Fruit fly (Drosophila melanogaster) ovary, adult (tissue): ENCODE data around the gene CG12256.

Source experiments
- CG17801 ChIP-seq: fragments of 200-800 bp; optimal IDR thresholded peaks from 2 replicates; lab custom pipeline; 2019; ENCODE audit warnings: missing biosample characterization, mild to moderate bottlenecking, missing genetic modification characterization, moderate library complexity; ENCODE audit not compliant: partially characterized antibody

The CG12256 gene

DNA sequence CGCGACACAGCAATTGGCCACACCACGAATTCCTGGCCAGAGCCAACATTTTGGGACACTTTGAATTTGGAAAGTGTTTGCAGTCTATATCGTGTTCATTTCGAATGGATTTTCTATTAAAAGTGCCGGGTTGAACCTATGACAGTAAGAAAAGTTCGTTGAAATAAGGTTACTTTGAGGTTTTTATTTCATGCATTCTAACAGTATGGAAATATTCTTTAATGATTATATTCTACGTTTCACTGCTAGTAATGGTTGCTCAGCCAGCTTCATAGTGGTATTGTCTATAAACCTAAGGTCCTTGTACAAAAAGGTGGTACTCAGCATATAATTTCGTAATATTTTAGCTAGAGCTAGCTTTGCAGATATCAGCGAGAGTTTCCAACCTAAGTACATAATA lies 6.5 kb upstream of the CG12256 start, which contains the start of gene Pglym87:
Gene Pglym87, minus strand, starts transcription at position 101 of the 400 bp plus-strand sequence.
- TF ChIP-seq CG17801 (GFP tag; lab: Kevin White, UChicago) = no peak

DNA sequence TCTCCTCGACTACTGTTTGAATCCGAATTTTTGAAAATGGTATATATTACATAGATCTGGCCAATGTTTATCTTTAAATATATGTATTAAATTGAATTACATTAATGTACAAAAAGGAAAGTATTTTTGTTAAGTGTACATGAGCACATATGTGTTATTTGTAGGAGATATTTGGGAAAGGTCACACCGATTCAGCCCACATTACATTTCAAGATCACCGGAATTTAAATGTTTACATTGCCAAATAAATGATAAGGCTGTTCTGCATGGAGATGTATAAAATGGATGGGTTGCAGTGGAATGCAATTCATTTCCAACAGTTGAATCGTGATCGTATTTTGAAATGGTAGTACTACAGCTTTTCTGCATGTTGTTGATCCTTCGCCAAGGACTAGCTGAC lies 3.0 kb upstream of the CG12256 start, which contains the start of gene CG3916:
Gene CG3916, plus strand, starts transcription at position 301 of the 400 bp plus-strand sequence.
- TF ChIP-seq CG17801 (GFP tag; lab: Kevin White, UChicago) = no peak

DNA sequence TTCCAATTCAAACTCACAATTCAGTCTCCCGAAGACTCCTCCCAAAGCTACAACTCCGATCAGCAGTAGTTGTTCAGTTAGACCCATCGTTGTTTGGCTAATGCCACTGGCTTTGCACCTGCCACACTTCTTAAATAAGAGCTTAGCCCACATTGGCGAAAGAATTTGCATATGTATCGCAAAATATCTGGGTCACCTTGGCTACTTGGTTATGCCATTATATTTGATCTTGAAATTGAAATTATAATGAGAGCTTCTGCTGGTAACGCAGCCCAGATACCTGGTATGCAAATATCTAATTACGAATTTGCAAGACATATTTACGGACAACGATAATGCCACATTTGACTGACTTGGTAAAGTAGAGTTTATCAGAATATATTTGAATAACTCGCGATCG lies 1.2 kb downstream of the CG12256 start, which contains the start of gene CG17404:
Gene CG17404, minus strand, starts transcription at position 101 of the 400 bp plus-strand sequence.
- no peak for TF ChIP-seq CG17801 (GFP tag; lab: Kevin White, UChicago)

DNA sequence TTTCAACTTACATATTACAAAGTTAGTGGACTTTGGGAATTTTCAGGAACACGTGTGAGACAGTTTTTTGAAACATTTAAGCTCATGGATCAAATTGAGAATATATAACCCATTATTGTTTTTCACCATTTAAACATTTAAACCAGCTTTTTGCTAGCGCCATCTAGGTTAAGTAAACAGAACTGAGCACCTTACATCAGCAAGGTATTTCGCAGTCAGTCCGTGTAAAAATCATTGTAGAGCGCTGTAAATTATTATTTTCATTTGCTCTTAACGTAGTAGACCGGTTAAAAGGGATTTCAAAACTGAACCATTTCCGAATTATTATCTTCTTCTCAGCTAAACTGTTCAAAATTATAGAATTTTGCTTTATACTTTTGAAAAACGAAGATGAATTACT lies 4.0 kb downstream of the CG12256 start, which contains the start of gene Rsbp15:
Gene Rsbp15, plus strand, starts transcription at position 295 of the 400 bp plus-strand sequence.
- TF ChIP-seq CG17801 (GFP tag; lab: Kevin White, UChicago) = no peak

DNA sequence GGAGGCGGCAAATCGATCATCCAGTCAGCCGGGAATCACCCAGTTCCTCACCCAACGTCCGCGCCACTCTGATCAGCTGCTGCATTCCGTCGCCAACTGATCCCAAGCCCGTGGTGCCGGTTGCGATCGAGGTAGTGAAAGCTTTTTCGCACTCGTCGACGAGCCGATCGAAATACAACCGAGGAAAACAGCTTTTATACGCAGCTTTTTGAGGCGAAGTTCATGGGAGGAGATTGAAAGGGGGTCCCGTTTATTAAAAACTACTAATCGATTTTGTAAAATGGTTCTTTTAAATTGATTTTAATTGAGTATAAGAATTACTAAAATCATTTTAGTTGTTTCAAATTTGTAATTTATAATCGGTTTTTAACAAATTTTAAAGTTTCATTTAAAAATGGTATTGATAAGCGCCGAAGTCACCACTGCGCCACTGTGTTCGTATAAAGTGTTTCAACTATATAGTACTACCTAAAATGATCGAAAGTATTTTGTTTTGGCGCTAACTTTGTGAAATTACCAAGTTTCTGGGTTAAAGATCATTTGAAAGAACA lies 4.7 kb downstream of the CG12256 start, which contains the start of gene CG4860:
Gene CG4860, minus strand, starts transcription at position 99 of the 551 bp plus-strand sequence.
- TF ChIP-seq CG17801 (GFP tag; lab: Kevin White, UChicago) = peak; percentile 80

DNA sequence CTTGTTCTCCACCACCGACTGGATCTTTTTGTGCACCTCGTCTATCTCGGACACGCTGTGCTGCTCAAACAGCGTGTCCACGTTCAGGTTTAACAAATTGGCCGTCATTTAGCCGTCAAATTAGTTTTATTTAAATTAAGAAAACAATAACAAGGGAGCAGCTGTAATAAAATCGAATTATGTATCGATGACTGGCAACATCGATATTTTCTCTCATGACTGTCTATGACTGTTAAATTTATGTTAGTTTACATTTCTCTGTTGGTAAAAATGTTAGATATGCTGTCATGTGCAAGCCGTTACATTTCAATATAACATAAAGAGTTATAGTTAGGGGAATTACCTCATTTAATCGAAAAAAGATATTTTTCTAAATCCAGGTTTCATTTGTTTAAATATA lies 6.6 kb downstream of the CG12256 start, which contains the start of gene Cog1:
Gene Cog1, minus strand, starts transcription at position 190 of the 400 bp plus-strand sequence.
- TF ChIP-seq CG17801 (GFP tag; lab: Kevin White, UChicago) = no peak

DNA sequence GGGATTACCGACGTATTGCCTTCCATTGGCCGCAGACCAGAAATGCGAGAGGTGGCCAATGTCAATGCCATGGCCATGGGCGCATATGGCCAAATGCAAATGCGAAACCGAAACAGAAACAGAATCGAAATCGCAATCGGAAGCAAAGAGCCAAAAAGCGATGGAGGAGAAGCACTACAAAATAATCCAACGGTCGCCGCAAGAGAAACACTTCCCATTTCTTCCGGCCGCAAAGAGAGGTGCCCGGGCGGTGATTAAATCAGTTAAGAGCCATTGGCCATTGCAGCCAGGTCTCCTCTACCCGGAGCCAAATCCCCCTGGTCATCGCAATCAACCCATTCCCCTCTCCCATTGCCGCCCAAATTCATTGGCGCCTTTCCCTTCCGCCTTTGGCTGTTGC lies 11.9 kb downstream of the CG12256 start, which contains the start of gene CG14742:
Gene CG14742, plus strand, starts transcription at position 301 of the 400 bp plus-strand sequence.
- no peak for TF ChIP-seq CG17801 (GFP tag; lab: Kevin White, UChicago)

DNA sequence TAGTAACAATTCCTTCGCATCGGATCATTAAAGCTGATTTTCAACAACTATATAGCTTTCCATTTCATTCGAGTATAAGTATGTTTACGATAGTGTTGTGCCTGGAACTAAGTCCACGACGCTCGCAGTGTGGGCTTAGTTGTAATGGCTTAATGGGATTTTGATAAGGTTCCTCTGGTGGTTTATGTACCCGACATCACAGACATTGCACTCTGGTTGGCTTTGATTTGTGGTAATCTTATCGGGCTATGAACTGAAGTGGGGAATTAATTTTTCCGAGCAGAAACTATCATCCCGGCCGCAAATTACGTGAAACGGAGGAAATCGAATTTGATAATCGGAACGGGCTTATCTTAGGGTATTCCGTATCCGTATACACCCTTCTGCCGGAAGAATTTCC lies 14.6 kb downstream of the CG12256 start:
- no peak for TF ChIP-seq CG17801 (GFP tag; lab: Kevin White, UChicago)

DNA sequence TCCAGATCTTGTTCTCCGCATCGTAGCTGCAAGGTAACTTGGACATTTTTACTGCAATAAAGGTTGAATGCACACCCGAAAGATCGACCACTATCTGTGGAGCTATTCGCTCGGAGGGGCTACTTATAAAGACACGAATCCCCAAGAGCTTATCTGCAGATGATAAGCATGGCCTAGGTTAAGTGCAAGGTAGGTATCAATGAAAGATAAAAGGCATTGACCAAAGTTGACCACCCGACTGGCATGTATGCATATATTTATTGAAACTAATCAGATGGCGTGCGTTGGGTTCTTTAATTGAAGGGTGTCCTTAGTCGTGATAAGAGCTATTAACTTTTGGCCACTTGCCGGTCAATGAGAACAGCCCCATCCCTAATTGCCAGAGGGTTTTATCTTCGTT lies 15.9 kb downstream of the CG12256 start, which contains the start of gene CG4830:
Gene CG4830, minus strand, starts transcription at position 101 of the 400 bp plus-strand sequence.
- TF ChIP-seq CG17801 (GFP tag; lab: Kevin White, UChicago) = no peak

DNA sequence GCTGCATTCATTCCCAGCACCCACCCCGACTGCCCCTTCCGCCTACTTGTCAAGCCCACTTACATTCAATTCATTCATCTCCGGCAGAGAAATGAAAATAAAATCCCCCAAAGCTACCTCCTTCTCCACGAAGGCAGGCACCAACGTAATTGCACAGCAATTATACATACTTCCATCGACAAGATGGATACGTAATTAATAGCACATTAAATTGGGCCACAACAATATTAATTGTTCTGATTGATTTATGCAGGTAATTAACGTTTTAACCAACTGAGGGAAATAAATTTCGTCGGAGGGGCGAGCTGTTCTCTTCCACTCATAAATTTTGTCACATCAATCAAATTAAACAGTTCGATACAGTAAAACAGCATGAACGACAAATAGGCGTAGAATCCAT lies 28.5 kb downstream of the CG12256 start, which contains the start of gene Adk1:
Gene Adk1, plus strand, starts transcription at position 301 of the 400 bp plus-strand sequence.
- TF ChIP-seq CG17801 (GFP tag; lab: Kevin White, UChicago) = no peak

DNA sequence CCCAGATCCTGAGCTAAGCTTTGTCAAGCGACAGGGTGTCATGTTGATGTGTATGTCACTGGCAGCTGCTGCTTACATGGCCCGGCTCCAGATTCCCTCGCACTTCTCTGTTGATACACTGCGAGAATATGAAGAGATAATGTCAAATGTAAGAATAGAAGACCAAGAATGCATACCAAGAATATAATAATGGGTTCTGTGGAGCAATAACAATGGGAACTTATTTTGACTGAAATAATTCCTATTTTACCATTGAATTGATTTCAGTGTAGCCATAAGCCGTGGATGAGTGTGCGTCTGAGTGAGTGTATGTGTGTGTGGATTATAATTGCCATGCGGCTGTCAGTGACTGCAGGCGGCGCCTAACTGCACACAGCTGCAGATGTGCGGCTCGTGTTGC lies 30.0 kb downstream of the CG12256 start:
- no peak for TF ChIP-seq CG17801 (GFP tag; lab: Kevin White, UChicago)

DNA sequence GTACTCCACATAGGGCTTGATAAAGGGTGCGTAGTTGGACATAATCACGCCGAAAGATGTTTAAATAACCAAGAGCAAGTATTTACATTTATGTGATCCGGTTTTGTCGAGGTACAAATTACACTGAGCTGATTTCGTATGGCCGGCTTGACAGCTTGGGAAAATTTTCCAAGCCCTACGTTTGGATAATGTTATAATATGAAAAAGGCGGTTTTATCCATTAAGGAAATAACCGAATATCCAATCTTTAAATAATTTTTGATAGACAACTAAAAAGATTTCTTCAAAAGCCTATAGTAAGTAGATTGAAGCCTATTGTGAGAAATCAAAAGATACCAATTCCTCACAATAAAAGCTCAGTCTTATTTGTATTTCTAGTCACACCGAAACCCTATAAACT lies 31.2 kb downstream of the CG12256 start, which contains the start of the genes eIF3d2 and CG43450:
Gene eIF3d2, minus strand, starts transcription at position 101 of the 400 bp plus-strand sequence.
Gene CG43450, plus strand, starts transcription at position 384 of the 400 bp plus-strand sequence.
- TF ChIP-seq CG17801 (GFP tag; lab: Kevin White, UChicago) = no peak

DNA sequence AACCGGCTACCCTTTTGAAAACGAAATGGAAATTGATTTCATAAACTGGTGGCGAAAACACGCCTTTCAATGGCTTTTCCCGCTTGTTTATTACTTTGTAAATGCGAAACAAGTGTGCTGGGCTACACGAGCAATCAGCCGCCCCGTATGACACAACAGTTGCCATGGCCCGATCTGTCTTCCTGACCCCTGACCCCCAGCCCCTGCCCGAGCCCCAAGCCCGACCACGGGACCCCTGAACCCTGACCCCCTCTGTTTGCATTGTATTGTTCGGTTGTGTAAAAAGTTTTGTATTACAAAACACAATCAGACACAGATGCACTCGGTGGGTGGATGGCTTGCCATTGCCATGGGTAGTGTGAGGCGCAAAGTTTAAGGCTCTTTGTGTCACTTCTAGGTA lies 40.5 kb downstream of the CG12256 start:
- TF ChIP-seq CG17801 (GFP tag; lab: Kevin White, UChicago) = no peak
